Fruit fly (Drosophila melanogaster) whole organism, embryonic: ENCODE data around the gene Delta.

Experiments used
- CG7786 ChIP-seq: fragments of 200-800 bp; sonication (Bioruptor generic); optimal IDR thresholded peaks from 2 replicates; lab custom pipeline; 2016; ENCODE audit warnings: missing biosample characterization, missing genetic modification characterization
- Mad ChIP-seq: fragments of 200-800 bp; sonication (Bioruptor generic); optimal IDR thresholded peaks from 2 replicates; lab custom pipeline; 2016; ENCODE audit warnings: missing biosample characterization, missing genetic modification characterization
- bigmax ChIP-seq: fragments of 200-800 bp; sonication (Bioruptor generic); optimal IDR thresholded peaks from 2 replicates; lab custom pipeline; 2018; ENCODE audit warnings: missing biosample characterization, mild to moderate bottlenecking, missing genetic modification characterization
- fd64A ChIP-seq: fragments of 200-800 bp; sonication (Bioruptor generic); optimal IDR thresholded peaks from 3 replicates; lab custom pipeline; 2018; ENCODE audit warnings: missing biosample characterization, mild to moderate bottlenecking, missing genetic modification characterization
- jing ChIP-seq: fragments of 200-800 bp; sonication (Bioruptor generic); optimal IDR thresholded peaks from 2 replicates; lab custom pipeline; 2018; ENCODE audit warnings: missing biosample characterization, mild to moderate bottlenecking, missing genetic modification characterization
- kah ChIP-seq: fragments of 200-800 bp; sonication (Bioruptor generic); optimal IDR thresholded peaks from 2 replicates; lab custom pipeline; 2018; ENCODE audit warnings: missing biosample characterization, mild to moderate bottlenecking, missing genetic modification characterization

- TF ChIP-seq CG7786 (GFP tag; lab: Kevin White, UChicago): no peak
- no peak for TF ChIP-seq jing (GFP tag; lab: Kevin White, UChicago)
- TF ChIP-seq kah (GFP tag; lab: Kevin White, UChicago): no peak
- no peak for TF ChIP-seq fd64A (GFP tag; lab: Kevin White, UChicago)
- no peak for TF ChIP-seq Mad
- TF ChIP-seq bigmax (GFP tag; lab: Kevin White, UChicago): no peak
Observed at dm6 chr3R:19341779-19342178, 15.8 kb upstream of the Delta start.
